Worm (Caenorhabditis elegans): ENCODE results near the gene abts-4.

Gene abts-4

DNA sequence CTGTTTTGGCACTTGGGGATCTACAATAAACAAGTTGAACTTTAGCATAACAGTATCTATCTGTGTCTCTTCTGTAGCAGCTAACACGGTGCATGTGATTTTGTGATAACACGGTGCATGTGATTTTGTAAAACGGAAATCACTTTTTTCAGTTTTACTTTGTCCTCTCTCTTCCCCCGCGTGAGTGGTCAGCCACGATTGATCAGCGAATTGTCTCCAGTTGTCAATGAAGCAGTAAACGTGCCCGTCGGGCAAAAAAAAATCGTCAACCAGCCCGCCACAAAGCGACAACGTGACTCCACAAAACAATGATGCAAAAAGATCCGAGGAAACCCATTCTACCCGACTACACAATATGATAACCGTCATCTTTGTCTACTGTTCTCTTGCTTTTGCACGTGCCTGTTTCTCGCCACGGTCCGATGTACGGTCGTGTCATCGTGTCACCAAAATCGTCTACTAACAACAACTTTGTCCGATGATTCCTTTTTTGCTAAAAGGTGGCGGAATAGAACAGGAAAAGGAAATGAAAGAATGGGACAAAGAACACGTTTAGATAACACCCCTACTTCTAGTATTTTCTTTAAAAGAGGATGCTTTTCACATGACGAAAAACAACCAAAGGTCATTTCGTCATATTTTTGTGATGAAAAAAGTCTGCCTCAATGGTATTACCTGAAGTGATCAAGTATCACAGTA, 12.3 kb downstream of the abts-4 start (continued):
- TF ChIP-seq hlh-4 (tag; optimal IDR thresholded peaks at IDR 0.05), result no peak
- TF ChIP-seq nhr-84 (tag; optimal IDR thresholded peaks at IDR 0.05), result no peak
- peak; percentile 44 for TF ChIP-seq rnt-1 (tag; optimal IDR thresholded peaks at IDR 0.05)
- TF ChIP-seq fkh-4 (tag; optimal IDR thresholded peaks at IDR 0.05; ENCODE audit: borderline replicate concordance), result no peak
- peak; percentile 75 for TF ChIP-seq nhr-90 (tag; optimal IDR thresholded peaks at IDR 0.05; ENCODE audit: poor library complexity)
- TF ChIP-seq nhr-77 (tag; optimal IDR thresholded peaks at IDR 0.05), result peak; percentile 30
- TF ChIP-seq elt-3 (tag; optimal IDR thresholded peaks at IDR 0.05), result peak in 4 of 6 experiments; percentile 62 to 94 (median 77)
- TF ChIP-seq pqm-1 (tag; optimal IDR thresholded peaks at IDR 0.05), result no peak
- no peak for TF ChIP-seq fos-1 (tag; optimal IDR thresholded peaks at IDR 0.05)
- no peak for TF ChIP-seq tlp-1 (tag; optimal IDR thresholded peaks at IDR 0.05)
- no peak for TF ChIP-seq F16B12.6 (tag; optimal IDR thresholded peaks at IDR 0.05)
- TF ChIP-seq ets-5 (GFP tag; IDR thresholded peaks at IDR 0.05), result no peak
- TF ChIP-seq lsy-2 (tag; optimal IDR thresholded peaks at IDR 0.05), result peak; percentile 31 to 43
- peak in 1 of 2 experiments; percentile 57 for TF ChIP-seq mdl-1 (tag; optimal IDR thresholded peaks at IDR 0.05)
- TF ChIP-seq mab-9 (GFP tag; IDR thresholded peaks at IDR 0.05), result 0 out of 2 replicates have a peak, but pooled peaks have one; percentile 18
- TF ChIP-seq nhr-19 (GFP tag; conservative IDR thresholded peaks at IDR 0.05), result peak; percentile 89
- peak; percentile 88 for TF ChIP-seq lin-14 (GFP tag; optimal IDR thresholded peaks at IDR 0.05)
- TF ChIP-seq egl-13 (tag; optimal IDR thresholded peaks at IDR 0.05), result no peak
- no peak for TF ChIP-seq hlh-17 (GFP tag; optimal IDR thresholded peaks at IDR 0.05; ENCODE audit: borderline replicate concordance)
- peak; percentile 32 for TF ChIP-seq mep-1 (tag; optimal IDR thresholded peaks at IDR 0.05)
- TF ChIP-seq elt-2 (tag; optimal IDR thresholded peaks at IDR 0.05), result peak; percentile 94
- TF ChIP-seq mef-2 (tag; optimal IDR thresholded peaks at IDR 0.05), result no peak
- TF ChIP-seq C04F5.9 (tag; optimal IDR thresholded peaks at IDR 0.05), result no peak
- no peak for TF ChIP-seq ceh-90 (tag; optimal IDR thresholded peaks at IDR 0.05)
- TF ChIP-seq lir-3 (tag; optimal IDR thresholded peaks at IDR 0.05; ENCODE audit: poor library complexity), result peak; percentile 38
- no peak for TF ChIP-seq C34B4.2 (tag; optimal IDR thresholded peaks at IDR 0.05)
- TF ChIP-seq C16A3.4 (tag; optimal IDR thresholded peaks at IDR 0.05), result peak; percentile 49
- no peak for TF ChIP-seq ceh-82 (tag; optimal IDR thresholded peaks at IDR 0.05)
- no peak for TF ChIP-seq zip-4 (GFP tag; optimal IDR thresholded peaks at IDR 0.05)
- TF ChIP-seq aha-1 (tag; optimal IDR thresholded peaks at IDR 0.05), result no peak
- no peak for TF ChIP-seq unc-86 (tag; optimal IDR thresholded peaks at IDR 0.05)
- TF ChIP-seq nhr-47 (tag; optimal IDR thresholded peaks at IDR 0.05), result peak; percentile 72

DNA sequence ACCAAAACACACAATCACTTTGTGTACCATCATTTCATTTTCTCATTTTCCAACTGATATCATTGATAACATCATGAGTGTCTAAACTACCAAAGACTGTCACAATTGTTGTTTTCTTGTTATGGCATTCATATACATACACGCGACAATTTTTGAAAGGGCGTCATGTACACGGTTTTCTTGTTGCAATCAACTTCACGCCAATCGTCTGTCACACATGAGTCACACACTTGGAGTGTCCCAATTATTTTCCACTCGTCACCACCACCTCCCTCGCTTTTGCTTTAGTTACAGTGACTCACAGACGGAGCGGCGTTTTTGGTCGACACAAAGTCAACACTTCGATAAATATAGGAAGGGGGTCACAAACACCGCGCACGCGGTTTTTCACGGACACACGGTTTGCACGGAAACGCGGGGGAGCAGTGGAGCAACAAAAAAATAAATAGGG, 13.6 kb downstream of the abts-4 start:
- no peak for TF ChIP-seq ztf-4 (tag; optimal IDR thresholded peaks at IDR 0.05)
- TF ChIP-seq unc-62 (GFP tag; optimal IDR thresholded peaks at IDR 0.05), result no peak
- no peak for TF ChIP-seq nhr-12 (tag; optimal IDR thresholded peaks at IDR 0.05)
- TF ChIP-seq nhr-19 (GFP tag; conservative IDR thresholded peaks at IDR 0.05), result peak; percentile 44
- TF ChIP-seq nhr-47 (tag; optimal IDR thresholded peaks at IDR 0.05), result no peak
- no peak for TF ChIP-seq isw-1 (GFP tag; IDR thresholded peaks at IDR 0.05)
- no peak for TF ChIP-seq nhr-237 (tag; optimal IDR thresholded peaks at IDR 0.05)
- TF ChIP-seq ceh-82 (tag; optimal IDR thresholded peaks at IDR 0.05), result no peak
- TF ChIP-seq ceh-8 (GFP tag; optimal IDR thresholded peaks at IDR 0.05), result no peak
- TF ChIP-seq mdl-1 (tag; optimal IDR thresholded peaks at IDR 0.05), result no peak
- no peak for TF ChIP-seq pax-3 (tag; optimal IDR thresholded peaks at IDR 0.05)
- TF ChIP-seq egl-27 (tag; optimal IDR thresholded peaks at IDR 0.05), result no peak
- TF ChIP-seq ama-1 (optimal IDR thresholded peaks at IDR 0.05), result no peak
- TF ChIP-seq snu-23 (GFP tag; optimal IDR thresholded peaks at IDR 0.05), result peak; percentile 33
- TF ChIP-seq ceh-88 (GFP tag; IDR thresholded peaks at IDR 0.05), result no peak
- no peak for TF ChIP-seq alr-1 (tag; optimal IDR thresholded peaks at IDR 0.05; ENCODE audit: borderline replicate concordance)
- TF ChIP-seq nhr-71 (tag; optimal IDR thresholded peaks at IDR 0.05), result peak; percentile 77
- peak in 2 of 6 experiments; percentile 13 to 37 for TF ChIP-seq elt-3 (tag; optimal IDR thresholded peaks at IDR 0.05)
- TF ChIP-seq blmp-1 (tag; optimal IDR thresholded peaks at IDR 0.05), result peak; percentile 2
- TF ChIP-seq lin-15B (tag; optimal IDR thresholded peaks at IDR 0.05), result no peak
- no peak for TF ChIP-seq hpl-2 (GFP tag; optimal IDR thresholded peaks at IDR 0.05)
- TF ChIP-seq hlh-17 (GFP tag; optimal IDR thresholded peaks at IDR 0.05; ENCODE audit: borderline replicate concordance), result no peak
- TF ChIP-seq efl-3 (GFP tag; optimal IDR thresholded peaks at IDR 0.05), result no peak
- TF ChIP-seq egl-13 (tag; optimal IDR thresholded peaks at IDR 0.05), result no peak
- TF ChIP-seq nhr-20 (tag; optimal IDR thresholded peaks at IDR 0.05), result peak; percentile 54
- no peak for TF ChIP-seq ztf-11 (tag; optimal IDR thresholded peaks at IDR 0.05)
